Fruit fly (Drosophila melanogaster) S2 (cell line): Measurements from ENCODE around the gene CG7387.

Source experiments
- CG8478 ChIP-seq: fragments of >200 bp; optimal IDR thresholded peaks from 2 replicates; lab custom pipeline; 2018
- CTCF ChIP-seq, 2 experiments: fragments of >200 bp; optimal IDR thresholded peaks; 2 replicates each; lab custom pipeline; 2018

dm6 chr3L:8151727-8152199 is 41.2 kb downstream of the CG7387 start, which contains the start of gene CG13676:
- no peak for TF ChIP-seq CTCF (optimal IDR thresholded peaks at IDR 0.05; lab: Kevin White, UChicago)
- no peak for TF ChIP-seq CG8478
